Fruit fly (Drosophila melanogaster) whole organism, embryonic: ENCODE measurements around the gene Egfrap.
A peak's percentile ranks its signal among the peaks of the same experiment; 100 is the strongest.

Experiments
- Adf1 ChIP-seq: fragments of 200-800 bp; sonication (Bioruptor generic); IDR thresholded peaks from 2 replicates; pipeline ENCODE4 v1.3.6; 2022; ENCODE audit warnings: missing biosample characterization, missing genetic modification characterization
- Antp ChIP-seq: fragments of 200-800 bp; sonication (Bioruptor generic); optimal IDR thresholded peaks from 3 replicates; lab custom pipeline; 2016; ENCODE audit warnings: missing biosample characterization, missing genetic modification characterization
- Atf3 ChIP-seq: fragments of 200-800 bp; sonication (Bioruptor generic); optimal IDR thresholded peaks from 3 replicates; lab custom pipeline; 2016; ENCODE audit warnings: missing biosample characterization, missing genetic modification characterization
- BEAF-32 ChIP-seq: fragments of 200-800 bp; sonication (Bioruptor generic); optimal IDR thresholded peaks from 3 replicates; lab custom pipeline; 2017; ENCODE audit warnings: missing biosample characterization, missing genetic modification characterization, mild to moderate bottlenecking, moderate library complexity, missing genetic modification reagents
- Blimp-1 ChIP-seq: fragments of 200-800 bp; sonication (Bioruptor generic); optimal IDR thresholded peaks from 3 replicates; lab custom pipeline; 2018; ENCODE audit warnings: missing biosample characterization, missing genetic modification characterization, mild to moderate bottlenecking, moderate library complexity, missing genetic modification reagents
- CG10543 ChIP-seq: fragments of 200-800 bp; sonication (Bioruptor generic); optimal IDR thresholded peaks from 3 replicates; lab custom pipeline; 2017; ENCODE audit warnings: missing biosample characterization, mild to moderate bottlenecking, missing genetic modification characterization, moderate library complexity
- CG12299 ChIP-seq: fragments of 200-800 bp; sonication (Bioruptor generic); optimal IDR thresholded peaks from 2 replicates; lab custom pipeline; 2018; ENCODE audit warnings: missing biosample characterization, mild to moderate bottlenecking, missing genetic modification characterization
- CG14710 ChIP-seq: fragments of 200-800 bp; sonication (Bioruptor generic); optimal IDR thresholded peaks from 3 replicates; lab custom pipeline; 2019; ENCODE audit warnings: missing biosample characterization, mild to moderate bottlenecking, missing genetic modification characterization, moderate library complexity
- CG14965 ChIP-seq: fragments of 200-800 bp; sonication (Bioruptor generic); optimal IDR thresholded peaks from 2 replicates; lab custom pipeline; 2016; ENCODE audit warnings: missing biosample characterization, missing genetic modification characterization, borderline replicate concordance
- CG1602 ChIP-seq: fragments of 200-800 bp; sonication (Bioruptor generic); optimal IDR thresholded peaks from 3 replicates; lab custom pipeline; 2016; ENCODE audit warnings: missing biosample characterization, missing genetic modification characterization
- CG2120 ChIP-seq: fragments of 200-800 bp; sonication (Bioruptor generic); optimal IDR thresholded peaks from 3 replicates; lab custom pipeline; 2016; ENCODE audit warnings: missing biosample characterization, missing genetic modification characterization
- CG4328 ChIP-seq: fragments of 200-800 bp; sonication (Bioruptor generic); optimal IDR thresholded peaks from 3 replicates; lab custom pipeline; 2017; ENCODE audit warnings: missing biosample characterization, missing genetic modification reagents, missing genetic modification characterization
- CG4617 ChIP-seq: fragments of 200-800 bp; sonication (Bioruptor generic); optimal IDR thresholded peaks from 3 replicates; lab custom pipeline; 2016; ENCODE audit warnings: missing biosample characterization, missing genetic modification characterization, borderline replicate concordance
- CG4820 ChIP-seq: fragments of 200-800 bp; sonication (Bioruptor generic); optimal IDR thresholded peaks from 3 replicates; lab custom pipeline; 2016; ENCODE audit warnings: missing biosample characterization, missing genetic modification characterization
- CG6175 ChIP-seq: fragments of 200-800 bp; sonication (Bioruptor generic); IDR thresholded peaks from 3 replicates; pipeline ENCODE4 v1.3.6; 2022; ENCODE audit warnings: missing biosample characterization, missing genetic modification characterization
- CG6683 ChIP-seq: fragments of 200-800 bp; sonication (Bioruptor generic); optimal IDR thresholded peaks from 2 replicates; lab custom pipeline; 2017; ENCODE audit warnings: missing biosample characterization, mild to moderate bottlenecking, missing genetic modification characterization, missing genetic modification reagents
- CG6854 ChIP-seq: fragments of 200-800 bp; sonication (Bioruptor generic); optimal IDR thresholded peaks from 3 replicates; lab custom pipeline; 2017; ENCODE audit warnings: missing biosample characterization, mild to moderate bottlenecking, missing genetic modification characterization
- CG7556 ChIP-seq: fragments of 200-800 bp; sonication (Bioruptor generic); optimal IDR thresholded peaks from 2 replicates; lab custom pipeline; 2017; ENCODE audit warnings: missing biosample characterization, mild to moderate bottlenecking, missing genetic modification characterization
- CG7928 ChIP-seq: fragments of 200-800 bp; sonication (Bioruptor generic); optimal IDR thresholded peaks from 2 replicates; lab custom pipeline; 2017; ENCODE audit warnings: missing biosample characterization, mild to moderate bottlenecking, missing genetic modification characterization
- CG8281 ChIP-seq: fragments of 200-800 bp; sonication (Bioruptor generic); optimal IDR thresholded peaks from 2 replicates; lab custom pipeline; 2018; ENCODE audit warnings: missing biosample characterization, mild to moderate bottlenecking, missing genetic modification characterization, moderate library complexity
- CG9932 ChIP-seq: fragments of 200-800 bp; sonication (Bioruptor generic); IDR thresholded peaks from 2 replicates; pipeline ENCODE4 v1.3.6; 2022; ENCODE audit warnings: missing biosample characterization, missing genetic modification characterization
- Dip2 ChIP-seq: fragments of 200-800 bp; sonication (Bioruptor generic); IDR thresholded peaks from 2 replicates; pipeline ENCODE4 v1.3.6; 2022; ENCODE audit warnings: missing biosample characterization, missing genetic modification characterization
- Gug ChIP-seq: fragments of 200-800 bp; sonication (Bioruptor generic); IDR thresholded peaks from 4 replicates; pipeline ENCODE4 v1.3.6; 2022; ENCODE audit warnings: missing biosample characterization, missing genetic modification characterization
- HLH4C ChIP-seq: fragments of 200-800 bp; sonication (Bioruptor generic); IDR thresholded peaks from 3 replicates; pipeline ENCODE4 v1.3.6; 2022; ENCODE audit warnings: missing biosample characterization, missing genetic modification characterization; ENCODE audit not compliant: partially characterized antibody
- Hr51 ChIP-seq, 2 experiments: fragments of 200-800 bp; sonication (Bioruptor generic); optimal IDR thresholded peaks; 2 replicates in 1 of 2; 3 replicates in 1 of 2; lab custom pipeline; 2016 to 2018; ENCODE audit warnings: missing biosample characterization in 2 of 2, missing genetic modification characterization in 2 of 2, mild to moderate bottlenecking in 1 of 2, moderate library complexity in 1 of 2
- Poxn ChIP-seq: fragments of 200-800 bp; sonication (Bioruptor generic); IDR thresholded peaks from 2 replicates; pipeline ENCODE4 v1.3.6; 2022; ENCODE audit warnings: missing biosample characterization, missing genetic modification characterization
- Scr ChIP-seq: fragments of 200-800 bp; sonication (Bioruptor generic); IDR thresholded peaks from 2 replicates; pipeline ENCODE4 v1.3.6; 2022; ENCODE audit warnings: missing biosample characterization, missing genetic modification characterization; ENCODE audit not compliant: partially characterized antibody
- YL-1 ChIP-seq: fragments of 200-800 bp; sonication (Bioruptor generic); optimal IDR thresholded peaks from 3 replicates; lab custom pipeline; 2017; ENCODE audit warnings: missing biosample characterization, mild to moderate bottlenecking, missing genetic modification characterization
- ac ChIP-seq: fragments of 200-800 bp; sonication (Bioruptor generic); optimal IDR thresholded peaks from 3 replicates; lab custom pipeline; 2017; ENCODE audit warnings: missing biosample characterization, mild to moderate bottlenecking, missing genetic modification characterization
- ap ChIP-seq: fragments of 200-800 bp; sonication (Bioruptor generic); IDR thresholded peaks from 2 replicates; pipeline ENCODE4 v1.3.6; 2022; ENCODE audit warnings: missing biosample characterization, missing genetic modification characterization
- bab2 ChIP-seq: fragments of 200-800 bp; sonication (Bioruptor generic); optimal IDR thresholded peaks from 2 replicates; lab custom pipeline; 2016; ENCODE audit warnings: missing biosample characterization, missing genetic modification characterization
- crc ChIP-seq: fragments of 200-800 bp; sonication (Bioruptor generic); optimal IDR thresholded peaks from 2 replicates; lab custom pipeline; 2016; ENCODE audit warnings: missing biosample characterization, missing genetic modification characterization
- crol ChIP-seq: fragments of 200-800 bp; sonication (Bioruptor generic); IDR thresholded peaks from 2 replicates; pipeline ENCODE4 v1.3.6; 2022; ENCODE audit warnings: missing biosample characterization, missing genetic modification characterization
- gcm2 ChIP-seq: fragments of 200-800 bp; sonication (Bioruptor generic); optimal IDR thresholded peaks from 2 replicates; lab custom pipeline; 2016; ENCODE audit warnings: missing biosample characterization, missing genetic modification characterization
- gem ChIP-seq: fragments of 200-800 bp; sonication (Bioruptor generic); optimal IDR thresholded peaks from 2 replicates; lab custom pipeline; 2019; ENCODE audit warnings: missing biosample characterization, mild to moderate bottlenecking, missing genetic modification characterization, moderate library complexity
- gsb-n ChIP-seq: fragments of 200-800 bp; sonication (Bioruptor generic); optimal IDR thresholded peaks from 3 replicates; lab custom pipeline; 2018; ENCODE audit warnings: missing biosample characterization, mild to moderate bottlenecking, missing genetic modification characterization
- hkb ChIP-seq, 2 experiments: fragments of 200-800 bp in 1 of 2; fragments of >200 bp in 1 of 2; sonication (Bioruptor generic) in 1 of 2; IDR thresholded peaks in 1 of 2; optimal IDR thresholded peaks in 1 of 2; 2 replicates each; pipeline versions ENCODE4 v1.3.6 to Lab custom; 2017 to 2022; ENCODE audit warnings: missing biosample characterization in 1 of 2, missing genetic modification characterization in 1 of 2
- nerfin-1 ChIP-seq: fragments of 200-800 bp; sonication (Bioruptor generic); optimal IDR thresholded peaks from 3 replicates; lab custom pipeline; 2019; ENCODE audit warnings: missing biosample characterization, mild to moderate bottlenecking, missing genetic modification characterization, moderate library complexity
- nerfin-2 ChIP-seq: fragments of 200-800 bp; sonication (Bioruptor generic); IDR thresholded peaks from 2 replicates; pipeline ENCODE4 v1.3.6; 2022; ENCODE audit warnings: missing biosample characterization, missing genetic modification characterization; ENCODE audit not compliant: partially characterized antibody
- pita ChIP-seq: fragments of 200-800 bp; sonication (Bioruptor generic); optimal IDR thresholded peaks from 2 replicates; lab custom pipeline; 2017; ENCODE audit warnings: missing biosample characterization, mild to moderate bottlenecking, missing genetic modification characterization
- prd ChIP-seq, 3 experiments: fragments of >200 bp in 2 of 3; fragments of 200-800 bp in 1 of 3; sonication (Bioruptor generic) in 1 of 3; optimal IDR thresholded peaks in 2 of 3; IDR thresholded peaks in 1 of 3; 2 replicates in 2 of 3; 3 replicates in 1 of 3; pipeline versions ENCODE4 v1.3.6 to Lab custom; 2017 to 2022; ENCODE audit warnings: missing biosample characterization in 1 of 3, missing genetic modification characterization in 1 of 3
- sob ChIP-seq: fragments of 200-800 bp; sonication (Bioruptor generic); IDR thresholded peaks from 2 replicates; pipeline ENCODE4 v1.3.6; 2022; ENCODE audit warnings: missing biosample characterization, missing genetic modification characterization
- ssp ChIP-seq: fragments of 200-800 bp; sonication (Bioruptor generic); IDR thresholded peaks from 2 replicates; pipeline ENCODE4 v1.3.6; 2022; ENCODE audit warnings: missing biosample characterization, missing genetic modification characterization
- tap ChIP-seq: fragments of 200-800 bp; optimal IDR thresholded peaks from 3 replicates; lab custom pipeline; 2019; ENCODE audit warnings: missing biosample characterization, mild to moderate bottlenecking, missing genetic modification characterization, moderate library complexity
- trem ChIP-seq: fragments of 200-800 bp; optimal IDR thresholded peaks from 3 replicates; lab custom pipeline; 2019; ENCODE audit warnings: missing biosample characterization, mild to moderate bottlenecking, missing genetic modification characterization, moderate library complexity
- trh ChIP-seq: fragments of 200-800 bp; sonication (Bioruptor generic); optimal IDR thresholded peaks from 2 replicates; lab custom pipeline; 2016; ENCODE audit warnings: missing biosample characterization, missing genetic modification characterization
- unc-4 ChIP-seq: fragments of 200-800 bp; sonication (Bioruptor generic); IDR thresholded peaks from 2 replicates; pipeline ENCODE4 v1.3.6; 2022; ENCODE audit warnings: missing biosample characterization, missing genetic modification characterization; ENCODE audit not compliant: partially characterized antibody
- vvl ChIP-seq: fragments of 200-800 bp; sonication (Bioruptor generic); IDR thresholded peaks from 2 replicates; pipeline ENCODE4 v1.3.6; 2022; ENCODE audit warnings: missing biosample characterization, missing genetic modification characterization

Gene Egfrap

dm6 chr3L:5927536-5927935 is 22.9 kb downstream of the Egfrap start (continued):
- TF ChIP-seq pita (GFP tag; lab: Kevin White, UChicago) (no peak), prd (optimal IDR thresholded peaks at IDR 0.05; lab: Kevin White, UChicago) (no peak), prd (GFP tag; IDR thresholded peaks at IDR 0.05; lab: Robert Waterston, UW) (no peak), BEAF-32 (GFP tag; lab: Kevin White, UChicago) (peak; percentile 19), CG6854 (GFP tag; lab: Kevin White, UChicago) (no peak), gem (tag; lab: Kevin White, UChicago) (no peak), CG4820 (no peak), ap (GFP tag; lab: Robert Waterston, UW) (no peak), ssp (GFP tag; lab: Robert Waterston, UW) (no peak), CG6683 (GFP tag; lab: Kevin White, UChicago) (no peak), Atf3 (GFP tag; lab: Kevin White, UChicago) (no peak), Hr51 (GFP tag; optimal IDR thresholded peaks at IDR 0.05; lab: Kevin White, UChicago) (no peak), unc-4 (GFP tag; lab: Robert Waterston, UW) (no peak), trh (GFP tag; lab: Kevin White, UChicago) (no peak), CG4617 (GFP tag; lab: Kevin White, UChicago) (peak; percentile 14), tap (tag; lab: Kevin White, UChicago) (no peak), CG6175 (GFP tag; lab: Robert Waterston, UW) (no peak), CG14710 (tag; lab: Kevin White, UChicago) (peak; percentile 8), Poxn (GFP tag; lab: Robert Waterston, UW) (no peak), CG7928 (GFP tag; lab: Kevin White, UChicago) (no peak), YL-1 (GFP tag; lab: Kevin White, UChicago) (peak; percentile 34), CG10543 (GFP tag; lab: Kevin White, UChicago) (no peak), nerfin-2 (GFP tag; lab: Robert Waterston, UW) (no peak), ac (no peak), CG9932 (GFP tag; lab: Robert Waterston, UW) (no peak), sob (GFP tag; lab: Robert Waterston, UW) (no peak), HLH4C (GFP tag; lab: Robert Waterston, UW) (no peak), bab2 (no peak), Scr (no peak), CG8281 (tag; lab: Kevin White, UChicago) (no peak), trem (tag; lab: Kevin White, UChicago) (peak; percentile 42), CG7556 (no peak), CG14965 (GFP tag; lab: Kevin White, UChicago) (no peak), hkb (optimal IDR thresholded peaks at IDR 0.05; lab: Kevin White, UChicago) (no peak), hkb (GFP tag; IDR thresholded peaks at IDR 0.05; lab: Robert Waterston, UW) (no peak)

dm6 chr3L:5926015-5926988 is 24.2 kb downstream of the Egfrap start:
- TF ChIP-seq vvl (GFP tag; lab: Robert Waterston, UW), result peak; percentile 22; the same call in 1 of the 2 replicates
- TF ChIP-seq Adf1 (GFP tag; lab: Robert Waterston, UW), result no peak
- peak; percentile 65 for TF ChIP-seq CG2120 (GFP tag; lab: Kevin White, UChicago)
- peak; percentile 12 for TF ChIP-seq gsb-n (tag; lab: Kevin White, UChicago)
- TF ChIP-seq CG4328 (GFP tag; lab: Kevin White, UChicago), result no peak
- peak; percentile 30 for TF ChIP-seq CG1602 (GFP tag; lab: Kevin White, UChicago)
- TF ChIP-seq Dip2 (GFP tag; lab: Robert Waterston, UW), result no peak
- no peak for TF ChIP-seq gcm2
- TF ChIP-seq Blimp-1 (GFP tag; lab: Kevin White, UChicago), result peak; percentile 98
- TF ChIP-seq CG12299 (tag; lab: Kevin White, UChicago), result no peak
- TF ChIP-seq crol (GFP tag; lab: Robert Waterston, UW), result no peak
- TF ChIP-seq nerfin-1 (tag; lab: Kevin White, UChicago), result no peak
- TF ChIP-seq Antp (GFP tag; lab: Kevin White, UChicago), result no peak
- no peak for TF ChIP-seq Gug (GFP tag; lab: Robert Waterston, UW)
- peak; percentile 4 for TF ChIP-seq crc
